Fruit fly (Drosophila melanogaster): ENCODE results near the gene Arfrp1.

The Arfrp1 gene

DNA sequence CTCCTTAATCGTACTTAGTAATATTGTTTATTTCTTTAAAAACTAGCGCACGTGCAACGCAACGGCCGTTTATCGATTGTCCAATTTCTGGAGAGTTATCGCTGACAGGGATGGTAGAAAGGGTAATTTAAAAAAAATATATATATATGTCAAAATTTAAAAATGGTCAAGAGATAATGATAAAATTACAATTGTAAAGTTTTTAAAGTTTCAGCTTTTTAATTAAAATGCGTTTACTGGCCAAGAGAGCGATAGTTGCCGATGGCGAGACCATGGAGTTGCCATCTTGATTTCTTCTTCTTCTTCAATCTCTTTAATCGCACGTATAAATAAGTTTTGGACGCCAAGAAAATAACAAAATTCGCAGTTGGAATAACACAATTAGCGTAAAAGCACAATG is 25.9 kb upstream of the Arfrp1 start, which contains the start of the genes CG7246 and HP1b (continued):
- peak; percentile 38; the same call in 1 of the 2 replicates for TF ChIP-seq CG4360 (GFP tag; IDR thresholded peaks at IDR 0.05)
- no peak for TF ChIP-seq aop (GFP tag; IDR thresholded peaks at IDR 0.05)
- no peak for TF ChIP-seq danr (GFP tag; IDR thresholded peaks at IDR 0.05)
- no peak for TF ChIP-seq Nf-YB (GFP tag; optimal IDR thresholded peaks at IDR 0.05)
- peak; percentile 44 for TF ChIP-seq CG7556 (GFP tag; optimal IDR thresholded peaks at IDR 0.05)
- TF ChIP-seq sug (tag; optimal IDR thresholded peaks at IDR 0.05) = peak; percentile 74
- no peak for TF ChIP-seq CG1792 (GFP tag; optimal IDR thresholded peaks at IDR 0.05)
- no peak for TF ChIP-seq mld (GFP tag; IDR thresholded peaks at IDR 0.05; ENCODE audit: partially characterized antibody)
- peak; percentile 60 for TF ChIP-seq peb (GFP tag; IDR thresholded peaks at IDR 0.05)
- TF ChIP-seq D19A (tag; optimal IDR thresholded peaks at IDR 0.05) = peak; percentile 59
- TF ChIP-seq CG9215 (GFP tag; IDR thresholded peaks at IDR 0.05) = peak; percentile 71
- peak; percentile 49 for TF ChIP-seq twi (tag; optimal IDR thresholded peaks at IDR 0.05)
- peak; percentile 56; the same call in 1 of the 2 replicates for TF ChIP-seq klu (GFP tag; IDR thresholded peaks at IDR 0.05)
- peak; percentile 32 for TF ChIP-seq CTCF (GFP tag; optimal IDR thresholded peaks at IDR 0.05)
- TF ChIP-seq Meics (GFP tag; optimal IDR thresholded peaks at IDR 0.05) = peak; percentile 65
- no peak for TF ChIP-seq schlank (tag; optimal IDR thresholded peaks at IDR 0.05)
- TF ChIP-seq CG7372 (GFP tag; IDR thresholded peaks at IDR 0.05) = peak; percentile 61; the same call in 1 of the 2 replicates
- no peak for TF ChIP-seq repo (GFP tag; optimal IDR thresholded peaks at IDR 0.05)
- no peak for TF ChIP-seq slp2 (GFP tag; optimal IDR thresholded peaks at IDR 0.05)
- no peak for TF ChIP-seq CG4707 (GFP tag; optimal IDR thresholded peaks at IDR 0.05)
- 0 out of 3 replicates have a peak, but pooled peaks have one; percentile 39 for TF ChIP-seq CG3726 (GFP tag; IDR thresholded peaks at IDR 0.05)
- peak; percentile 58; the same call in 1 of the 2 replicates for TF ChIP-seq ap (GFP tag; IDR thresholded peaks at IDR 0.05)
- no peak for TF ChIP-seq crc (GFP tag; optimal IDR thresholded peaks at IDR 0.05)
- no peak for TF ChIP-seq Lhr (GFP tag; optimal IDR thresholded peaks at IDR 0.05)
- peak; percentile 69 for TF ChIP-seq CG18262 (tag; optimal IDR thresholded peaks at IDR 0.05)
- no peak for TF ChIP-seq CG4282 (GFP tag; optimal IDR thresholded peaks at IDR 0.05)
- no peak for TF ChIP-seq kah (GFP tag; optimal IDR thresholded peaks at IDR 0.05)
- TF ChIP-seq Kr (GFP tag; optimal IDR thresholded peaks at IDR 0.05) = no peak
- no peak for TF ChIP-seq Hey (tag; optimal IDR thresholded peaks at IDR 0.05)
- no peak for TF ChIP-seq en (GFP tag; optimal IDR thresholded peaks at IDR 0.05)
- peak; percentile 63 for TF ChIP-seq CG3281 (GFP tag; optimal IDR thresholded peaks at IDR 0.05)
- peak; percentile 78 for TF ChIP-seq CG10147 (GFP tag; optimal IDR thresholded peaks at IDR 0.05)
- peak; percentile 83 for TF ChIP-seq gem (tag; optimal IDR thresholded peaks at IDR 0.05)
- peak; percentile 19 for TF ChIP-seq CG34376 (GFP tag; optimal IDR thresholded peaks at IDR 0.05)
- peak; percentile 68 for TF ChIP-seq Fer1 (GFP tag; optimal IDR thresholded peaks at IDR 0.05)
- peak; percentile 56 for TF ChIP-seq CG12942 (GFP tag; optimal IDR thresholded peaks at IDR 0.05)
- peak; percentile 68 for TF ChIP-seq az2 (GFP tag; optimal IDR thresholded peaks at IDR 0.05)
- no peak for TF ChIP-seq CG8478 (optimal IDR thresholded peaks at IDR 0.05)
- TF ChIP-seq grn (GFP tag; optimal IDR thresholded peaks at IDR 0.05) = no peak
- peak; percentile 24 for TF ChIP-seq CG31388 (GFP tag; optimal IDR thresholded peaks at IDR 0.05)
- TF ChIP-seq CG31441 (GFP tag; IDR thresholded peaks at IDR 0.05) = peak; percentile 69
- TF ChIP-seq CG3838 (GFP tag; optimal IDR thresholded peaks at IDR 0.05) = no peak
- no peak for TF ChIP-seq sc (optimal IDR thresholded peaks at IDR 0.05)
- TF ChIP-seq sc (GFP tag; optimal IDR thresholded peaks at IDR 0.05) = peak; percentile 11
- TF ChIP-seq NC2α (GFP tag; optimal IDR thresholded peaks at IDR 0.05) = no peak
- peak; percentile 77 for TF ChIP-seq Dbx (GFP tag; IDR thresholded peaks at IDR 0.05)
- no peak for TF ChIP-seq CG9876 (GFP tag; optimal IDR thresholded peaks at IDR 0.05)
- TF ChIP-seq Myb (GFP tag; optimal IDR thresholded peaks at IDR 0.05) = peak; percentile 53
- TF ChIP-seq CG7786 (GFP tag; optimal IDR thresholded peaks at IDR 0.05) = no peak
- peak; percentile 52 for TF ChIP-seq CG10209 (GFP tag; optimal IDR thresholded peaks at IDR 0.05)
- peak; percentile 26 for TF ChIP-seq tup (GFP tag; optimal IDR thresholded peaks at IDR 0.05)
- peak; percentile 85 for TF ChIP-seq ase (GFP tag; IDR thresholded peaks at IDR 0.05)
- no peak for TF ChIP-seq CG17912 (GFP tag; optimal IDR thresholded peaks at IDR 0.05)

Data from whole organism, embryonic.